Fruit fly (Drosophila melanogaster): ENCODE results near the gene CG13312.

Gene CG13312

dm6 chr3L:8850784-8851704, 44.0 kb upstream of the CG13312 start:
- TF ChIP-seq jim (GFP tag; optimal IDR thresholded peaks at IDR 0.05) (no peak), Abd-B (GFP tag; optimal IDR thresholded peaks at IDR 0.05) (no peak), HLH106 (tag; optimal IDR thresholded peaks at IDR 0.05) (no peak), dmrt93B (GFP tag; optimal IDR thresholded peaks at IDR 0.05) (no peak), Rel (GFP tag; optimal IDR thresholded peaks at IDR 0.05) (no peak), Rel (tag; optimal IDR thresholded peaks at IDR 0.05) (no peak), OdsH (GFP tag; optimal IDR thresholded peaks at IDR 0.05) (no peak), Mio (GFP tag; optimal IDR thresholded peaks at IDR 0.05) (no peak), CrebA (GFP tag; optimal IDR thresholded peaks at IDR 0.05; ENCODE audit: borderline replicate concordance) (no peak), foxo (GFP tag; optimal IDR thresholded peaks at IDR 0.05) (no peak), h (GFP tag; optimal IDR thresholded peaks at IDR 0.05) (no peak), GATAd (GFP tag; optimal IDR thresholded peaks at IDR 0.05) (no peak), lola (GFP tag; optimal IDR thresholded peaks at IDR 0.05) (no peak), pan (optimal IDR thresholded peaks at IDR 0.05) (no peak), sage (GFP tag; optimal IDR thresholded peaks at IDR 0.05) (no peak)

- TF ChIP-seq rgr (GFP tag; optimal IDR thresholded peaks at IDR 0.05) (no peak), Jra (GFP tag; optimal IDR thresholded peaks at IDR 0.05) (no peak), lola (GFP tag; optimal IDR thresholded peaks at IDR 0.05) (no peak)
Observed at dm6 chr3L:8849817-8850216, 42.8 kb upstream of the CG13312 start.

- TF ChIP-seq Hr78 (GFP tag; optimal IDR thresholded peaks at IDR 0.05), result no peak
- no peak for TF ChIP-seq dmrt93B (GFP tag; optimal IDR thresholded peaks at IDR 0.05)
- no peak for TF ChIP-seq br (GFP tag; optimal IDR thresholded peaks at IDR 0.05)
- TF ChIP-seq Rel (GFP tag; optimal IDR thresholded peaks at IDR 0.05), result no peak
- TF ChIP-seq Rel (tag; optimal IDR thresholded peaks at IDR 0.05), result peak; percentile 74
- no peak for TF ChIP-seq Hnf4 (GFP tag; optimal IDR thresholded peaks at IDR 0.05)
- no peak for TF ChIP-seq Myc (optimal IDR thresholded peaks at IDR 0.05)
- TF ChIP-seq pan (optimal IDR thresholded peaks at IDR 0.05), result no peak
- TF ChIP-seq CrebA (GFP tag; optimal IDR thresholded peaks at IDR 0.05; ENCODE audit: borderline replicate concordance), result peak; percentile 5
- TF ChIP-seq GATAd (GFP tag; optimal IDR thresholded peaks at IDR 0.05), result no peak
Observed at dm6 chr3L:8842359-8842758, 35.3 kb upstream of the CG13312 start.

dm6 chr3L:8841757-8842156, 34.7 kb upstream of the CG13312 start:
- TF ChIP-seq Abd-B (GFP tag; optimal IDR thresholded peaks at IDR 0.05) (no peak), Rel (GFP tag; optimal IDR thresholded peaks at IDR 0.05) (no peak), Rel (tag; optimal IDR thresholded peaks at IDR 0.05) (no peak), Dif (GFP tag; optimal IDR thresholded peaks at IDR 0.05; ENCODE audit: partially characterized antibody) (no peak), Hr78 (GFP tag; optimal IDR thresholded peaks at IDR 0.05) (no peak), OdsH (GFP tag; optimal IDR thresholded peaks at IDR 0.05) (peak; percentile 67), h (GFP tag; optimal IDR thresholded peaks at IDR 0.05) (peak; percentile 76), woc (GFP tag; optimal IDR thresholded peaks at IDR 0.05) (peak; percentile 42), pan (optimal IDR thresholded peaks at IDR 0.05) (no peak), ey (GFP tag; optimal IDR thresholded peaks at IDR 0.05) (peak; percentile 67), Mio (GFP tag; optimal IDR thresholded peaks at IDR 0.05) (no peak), sv (GFP tag; optimal IDR thresholded peaks at IDR 0.05) (peak; percentile 38), CrebA (GFP tag; optimal IDR thresholded peaks at IDR 0.05; ENCODE audit: borderline replicate concordance) (no peak), Myc (optimal IDR thresholded peaks at IDR 0.05) (no peak), N (GFP tag; optimal IDR thresholded peaks at IDR 0.05) (no peak), dl (GFP tag; optimal IDR thresholded peaks at IDR 0.05; ENCODE audit: insufficient read depth in 1 of 2, partially characterized antibody in 2 of 2) (no peak), Dfd (GFP tag; optimal IDR thresholded peaks at IDR 0.05) (no peak), dmrt93B (GFP tag; optimal IDR thresholded peaks at IDR 0.05) (no peak), brk (GFP tag; optimal IDR thresholded peaks at IDR 0.05) (no peak), CG9705 (GFP tag; optimal IDR thresholded peaks at IDR 0.05) (no peak), Hr83 (GFP tag; optimal IDR thresholded peaks at IDR 0.05; ENCODE audit: poor library complexity, severe bottlenecking) (no peak), br (GFP tag; optimal IDR thresholded peaks at IDR 0.05) (peak; percentile 27), Jra (GFP tag; optimal IDR thresholded peaks at IDR 0.05) (no peak), foxo (GFP tag; optimal IDR thresholded peaks at IDR 0.05) (peak in 1 of 2 experiments; percentile 74), dsf (GFP tag; optimal IDR thresholded peaks at IDR 0.05; ENCODE audit: borderline replicate concordance) (no peak), rgr (GFP tag; optimal IDR thresholded peaks at IDR 0.05) (peak; percentile 70), GATAd (GFP tag; optimal IDR thresholded peaks at IDR 0.05) (no peak), lola (GFP tag; optimal IDR thresholded peaks at IDR 0.05) (no peak), tai (GFP tag; optimal IDR thresholded peaks at IDR 0.05) (no peak), Hnf4 (GFP tag; optimal IDR thresholded peaks at IDR 0.05) (peak; percentile 23), CG32264 (GFP tag; optimal IDR thresholded peaks at IDR 0.05) (no peak), usp (GFP tag; optimal IDR thresholded peaks at IDR 0.05) (no peak), HLH106 (tag; optimal IDR thresholded peaks at IDR 0.05) (peak; percentile 60), fru (GFP tag; optimal IDR thresholded peaks at IDR 0.05) (peak; percentile 66), psq (GFP tag; optimal IDR thresholded peaks at IDR 0.05) (peak; percentile 41), jim (GFP tag; optimal IDR thresholded peaks at IDR 0.05) (no peak), Vsx2 (GFP tag; optimal IDR thresholded peaks at IDR 0.05; ENCODE audit: partially characterized antibody) (no peak), sage (GFP tag; optimal IDR thresholded peaks at IDR 0.05) (no peak), Sp1 (GFP tag; optimal IDR thresholded peaks at IDR 0.05) (peak; percentile 26)
